Fruit fly (Drosophila melanogaster): Measurements from ENCODE around the gene Klp31E.
A peak's percentile ranks its signal among the peaks of the same experiment; 100 is the strongest.

The Klp31E gene

DNA sequence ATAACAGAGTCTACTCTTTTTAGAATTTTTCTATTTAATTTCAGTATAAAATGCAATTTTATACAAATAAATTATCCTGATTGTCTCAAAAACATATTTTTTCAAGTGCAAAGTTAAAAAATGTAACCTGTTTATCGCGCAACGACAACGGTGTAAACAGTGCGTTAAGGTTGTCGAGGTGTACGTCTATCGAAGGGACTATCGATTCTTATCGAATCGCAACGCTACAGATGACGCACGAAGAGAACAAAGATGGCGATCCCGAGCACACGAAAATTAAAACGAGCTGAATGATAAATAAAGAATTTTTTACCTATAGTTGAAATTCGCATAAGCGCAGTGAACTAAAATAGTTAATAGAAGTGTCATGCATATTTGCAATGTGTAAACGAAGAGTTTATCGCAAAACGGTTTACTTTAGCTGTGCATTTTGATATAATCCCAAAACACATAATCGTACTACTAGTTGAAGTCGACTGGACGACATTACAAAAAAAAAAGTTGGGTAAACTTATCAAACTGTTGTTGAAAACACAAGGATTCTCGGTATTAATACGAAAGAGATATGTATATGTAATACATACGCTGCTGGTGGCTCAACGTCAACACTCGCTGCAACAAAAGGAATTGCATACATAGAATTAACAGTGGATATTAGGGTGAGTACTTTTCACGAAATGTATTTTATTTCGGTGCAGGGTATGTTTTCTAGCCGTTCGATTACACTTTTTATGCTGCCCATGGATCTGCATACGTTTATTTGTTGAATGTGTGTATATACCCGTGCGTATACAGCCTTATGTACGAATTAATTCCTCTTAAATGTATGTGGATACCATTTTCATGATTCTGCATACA lies 25.7 kb upstream of the Klp31E start, which contains the start of gene da (continued):
- TF ChIP-seq CG13123 (GFP tag; optimal IDR thresholded peaks at IDR 0.05) (peak; percentile 51), esg (GFP tag; conservative IDR thresholded peaks at IDR 0.05) (peak; percentile 36; the same call in 1 of the 2 replicates), Hr51 (GFP tag; optimal IDR thresholded peaks at IDR 0.05) (peak; percentile 39 to 46), chif (GFP tag; optimal IDR thresholded peaks at IDR 0.05) (peak; percentile 44 to 55), hkb (optimal IDR thresholded peaks at IDR 0.05) (no peak), hkb (GFP tag; IDR thresholded peaks at IDR 0.05) (peak; percentile 54), tx (GFP tag; optimal IDR thresholded peaks at IDR 0.05) (peak; percentile 44), tll (GFP tag; optimal IDR thresholded peaks at IDR 0.05) (peak in 1 of 2 experiments; percentile 12), Sry-δ (GFP tag; optimal IDR thresholded peaks at IDR 0.05) (peak; percentile 71), gsb-n (tag; optimal IDR thresholded peaks at IDR 0.05) (peak; percentile 31), CrebB (tag; optimal IDR thresholded peaks at IDR 0.05) (peak; percentile 43), sob (GFP tag; IDR thresholded peaks at IDR 0.05) (peak; percentile 62; the same call in 1 of the 2 replicates), Nf-YC (tag; optimal IDR thresholded peaks at IDR 0.05) (peak; percentile 52), CG12744 (GFP tag; optimal IDR thresholded peaks at IDR 0.05) (peak; percentile 3), ac (GFP tag; optimal IDR thresholded peaks at IDR 0.05) (no peak), vnd (GFP tag; IDR thresholded peaks at IDR 0.05; ENCODE audit: partially characterized antibody) (no peak; the same call in 2 of the 3 replicates), chn (GFP tag; optimal IDR thresholded peaks at IDR 0.05) (peak; percentile 46), kah (GFP tag; optimal IDR thresholded peaks at IDR 0.05) (peak; percentile 7), CG11723 (GFP tag; optimal IDR thresholded peaks at IDR 0.05) (peak; percentile 77), CG30431 (GFP tag; optimal IDR thresholded peaks at IDR 0.05) (no peak), fru (optimal IDR thresholded peaks at IDR 0.05) (no peak), Dp (GFP tag; optimal IDR thresholded peaks at IDR 0.05) (peak; percentile 14), Hey (tag; optimal IDR thresholded peaks at IDR 0.05) (no peak), CG15011 (GFP tag; optimal IDR thresholded peaks at IDR 0.05) (no peak), Camta (GFP tag; optimal IDR thresholded peaks at IDR 0.05) (peak; percentile 74), Rx (GFP tag; IDR thresholded peaks at IDR 0.05) (no peak; the same call in 1 of the 2 replicates), sc (optimal IDR thresholded peaks at IDR 0.05) (no peak), sc (GFP tag; optimal IDR thresholded peaks at IDR 0.05) (no peak), Six4 (GFP tag; optimal IDR thresholded peaks at IDR 0.05) (peak; percentile 15), aop (GFP tag; IDR thresholded peaks at IDR 0.05) (no peak), Myb (GFP tag; optimal IDR thresholded peaks at IDR 0.05) (peak; percentile 29), pita (GFP tag; optimal IDR thresholded peaks at IDR 0.05) (no peak), CG10654 (GFP tag; optimal IDR thresholded peaks at IDR 0.05) (peak; percentile 64), ap (GFP tag; IDR thresholded peaks at IDR 0.05) (no peak), CTCF (GFP tag; optimal IDR thresholded peaks at IDR 0.05) (no peak), GATAe (GFP tag; conservative IDR thresholded peaks at IDR 0.05) (no peak), knrl (GFP tag; IDR thresholded peaks at IDR 0.05; ENCODE audit: partially characterized antibody) (peak; percentile 50; the same call in 1 of the 3 replicates), CG34376 (GFP tag; optimal IDR thresholded peaks at IDR 0.05) (peak; percentile 16), dimm (GFP tag; IDR thresholded peaks at IDR 0.05) (no peak), Max (GFP tag; optimal IDR thresholded peaks at IDR 0.05) (peak; percentile 5), Scr (GFP tag; IDR thresholded peaks at IDR 0.05; ENCODE audit: partially characterized antibody) (peak; percentile 59), dpn (GFP tag; optimal IDR thresholded peaks at IDR 0.05) (peak; percentile 63 to 69), CG9797 (GFP tag; optimal IDR thresholded peaks at IDR 0.05) (peak; percentile 58), CG8290 (GFP tag; optimal IDR thresholded peaks at IDR 0.05) (peak; percentile 80), CG8290 (tag; optimal IDR thresholded peaks at IDR 0.05) (peak in 1 of 2 experiments; percentile 89), CG12769 (tag; optimal IDR thresholded peaks at IDR 0.05) (no peak), da (GFP tag; optimal IDR thresholded peaks at IDR 0.05) (peak; percentile 59), CG5245 (GFP tag; optimal IDR thresholded peaks at IDR 0.05) (peak; percentile 9), CG15479 (GFP tag; optimal IDR thresholded peaks at IDR 0.05) (peak; percentile 81), HmgZ (tag; optimal IDR thresholded peaks at IDR 0.05) (peak; percentile 41)

All from whole organism, embryonic.